Fruit fly (Drosophila melanogaster) whole organism, embryonic: ENCODE measurements around the gene fkh.

ENCODE experiments used
- Awh ChIP-seq: fragments of 200-800 bp; sonication (Bioruptor generic); IDR thresholded peaks from 2 replicates; pipeline ENCODE4, ENCODE4 v1.3.6; 2022; ENCODE audit warnings: missing biosample characterization, missing genetic modification characterization
- CG10274 ChIP-seq: fragments of 200-800 bp; sonication (Bioruptor generic); optimal IDR thresholded peaks from 3 replicates; lab custom pipeline; 2017; ENCODE audit warnings: missing biosample characterization, mild to moderate bottlenecking, missing genetic modification characterization
- CG2678 ChIP-seq: fragments of 200-800 bp; sonication (Bioruptor generic); optimal IDR thresholded peaks from 3 replicates; lab custom pipeline; 2019; ENCODE audit warnings: missing biosample characterization, mild to moderate bottlenecking, missing genetic modification characterization, moderate library complexity
- CG8478 ChIP-seq: fragments of >200 bp; optimal IDR thresholded peaks from 2 replicates; lab custom pipeline; 2018
- Gug ChIP-seq: fragments of 200-800 bp; sonication (Bioruptor generic); IDR thresholded peaks from 4 replicates; pipeline ENCODE4 v1.3.6; 2022; ENCODE audit warnings: missing biosample characterization, missing genetic modification characterization
- Max ChIP-seq: fragments of 200-800 bp; sonication (Bioruptor generic); optimal IDR thresholded peaks from 2 replicates; lab custom pipeline; 2016; ENCODE audit warnings: missing biosample characterization, mild to moderate bottlenecking, missing genetic modification characterization
- gsb-n ChIP-seq: fragments of 200-800 bp; sonication (Bioruptor generic); optimal IDR thresholded peaks from 3 replicates; lab custom pipeline; 2018; ENCODE audit warnings: missing biosample characterization, mild to moderate bottlenecking, missing genetic modification characterization
- psq ChIP-seq: fragments of 200-800 bp; sonication (Bioruptor generic); optimal IDR thresholded peaks from 2 replicates; lab custom pipeline; 2017; ENCODE audit warnings: missing biosample characterization, missing genetic modification characterization
- slbo ChIP-seq: fragments of 200-800 bp; sonication (Bioruptor generic); IDR thresholded peaks from 2 replicates; pipeline ENCODE4 v1.3.6; 2022; ENCODE audit warnings: missing biosample characterization, missing genetic modification characterization
- so ChIP-seq: fragments of 200-800 bp; sonication (Bioruptor generic); IDR thresholded peaks from 3 replicates; pipeline ENCODE4 v1.3.6; 2022; ENCODE audit warnings: missing biosample characterization, missing genetic modification characterization
- zfh1 ChIP-seq: fragments of 200-800 bp; sonication (Bioruptor generic); IDR thresholded peaks from 3 replicates; pipeline ENCODE4 v1.3.6; 2022; ENCODE audit warnings: missing biosample characterization, missing genetic modification characterization

DNA sequence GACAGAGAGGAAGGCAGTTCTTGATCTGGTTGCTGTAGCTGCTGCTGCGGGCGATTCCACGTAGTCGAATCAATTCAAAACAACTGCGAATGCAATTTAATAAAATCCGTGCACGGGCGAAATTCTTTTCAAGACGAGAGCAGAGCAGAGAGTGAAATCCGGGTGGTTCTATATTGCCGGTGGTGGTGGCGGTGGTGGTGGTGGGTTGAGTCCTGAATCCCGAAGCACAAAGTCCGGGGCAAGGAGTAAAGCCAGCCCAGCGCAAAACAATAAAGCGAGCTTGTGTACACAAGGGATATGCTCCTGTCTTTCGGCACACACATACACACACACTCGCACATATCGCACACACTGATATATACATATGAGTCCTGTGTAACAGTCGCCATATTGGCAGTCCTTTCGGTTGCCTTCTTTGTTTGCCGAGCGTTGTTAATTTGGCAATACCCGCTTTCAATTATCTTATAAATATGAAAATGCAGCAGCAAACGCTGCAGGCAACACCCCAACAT is 23.7 kb downstream of the fkh start:
- TF ChIP-seq zfh1 (GFP tag; lab: Robert Waterston, UW) (no peak), CG2678 (tag; lab: Kevin White, UChicago) (no peak), CG10274 (GFP tag; lab: Kevin White, UChicago) (no peak), Awh (GFP tag; lab: Robert Waterston, UW) (no peak), Max (GFP tag; lab: Kevin White, UChicago) (no peak), slbo (GFP tag; lab: Robert Waterston, UW) (no peak), so (GFP tag; lab: Robert Waterston, UW) (no peak), gsb-n (tag; lab: Kevin White, UChicago) (no peak), Gug (no peak), CG8478 (lab: Kevin White, UChicago) (no peak), psq (GFP tag; lab: Kevin White, UChicago) (no peak)
